Worm (Caenorhabditis elegans) whole organism, L3 larva: Measurements from ENCODE around the gene pcrg-1.

Source experiments
- ZK546.5 ChIP-seq: sonication (generic microtip); optimal IDR thresholded peaks from 2 replicates; lab custom pipeline; 2017; ENCODE audit warnings: missing biosample characterization, missing genetic modification characterization
- egl-27 ChIP-seq: sonication (generic microtip); optimal IDR thresholded peaks from 4 replicates; lab custom pipeline; 2017; ENCODE audit warnings: missing biosample characterization, missing genetic modification reagents, missing genetic modification characterization
- fos-1 ChIP-seq: fragments of 150-350 bp; optimal IDR thresholded peaks from 2 replicates; lab custom pipeline; 2014; ENCODE audit warnings: missing biosample characterization, missing genetic modification characterization
- jun-1 ChIP-seq: fragments of 150-350 bp; optimal IDR thresholded peaks from 2 replicates; lab custom pipeline; 2014; ENCODE audit warnings: missing biosample characterization, missing genetic modification reagents, missing genetic modification characterization
- lin-15B ChIP-seq: fragments of 150-350 bp; optimal IDR thresholded peaks from 2 replicates; lab custom pipeline; 2014; ENCODE audit warnings: missing biosample characterization, missing genetic modification characterization
- nhr-11 ChIP-seq: fragments of 150-350 bp; optimal IDR thresholded peaks from 2 replicates; lab custom pipeline; 2014; ENCODE audit warnings: missing biosample characterization, missing genetic modification characterization
- nhr-23 ChIP-seq: fragments of 150-350 bp; optimal IDR thresholded peaks from 2 replicates; lab custom pipeline; 2014; ENCODE audit warnings: missing biosample characterization, missing genetic modification reagents, missing genetic modification characterization
- nhr-28 ChIP-seq: fragments of 150-350 bp; optimal IDR thresholded peaks from 2 replicates; lab custom pipeline; 2014; ENCODE audit warnings: missing biosample characterization, missing genetic modification characterization
- snpc-4 ChIP-seq: fragments of 150-350 bp; optimal IDR thresholded peaks from 2 replicates; lab custom pipeline; 2014; ENCODE audit warnings: missing biosample characterization, missing genetic modification characterization
- unc-62 ChIP-seq: fragments of 150-350 bp; sonication (generic microtip); optimal IDR thresholded peaks from 4 replicates; lab custom pipeline; 2014; ENCODE audit warnings: missing biosample characterization, missing genetic modification reagents, missing genetic modification characterization
- zag-1 ChIP-seq: fragments of 150-350 bp; optimal IDR thresholded peaks from 2 replicates; lab custom pipeline; 2014; ENCODE audit warnings: missing biosample characterization, missing genetic modification characterization
- ztf-11 ChIP-seq: fragments of 150-350 bp; optimal IDR thresholded peaks from 2 replicates; lab custom pipeline; 2014; ENCODE audit warnings: missing biosample characterization, missing genetic modification characterization
- ztf-4 ChIP-seq: fragments of 150-350 bp; optimal IDR thresholded peaks from 2 replicates; lab custom pipeline; 2014; ENCODE audit warnings: missing biosample characterization, missing genetic modification characterization

DNA sequence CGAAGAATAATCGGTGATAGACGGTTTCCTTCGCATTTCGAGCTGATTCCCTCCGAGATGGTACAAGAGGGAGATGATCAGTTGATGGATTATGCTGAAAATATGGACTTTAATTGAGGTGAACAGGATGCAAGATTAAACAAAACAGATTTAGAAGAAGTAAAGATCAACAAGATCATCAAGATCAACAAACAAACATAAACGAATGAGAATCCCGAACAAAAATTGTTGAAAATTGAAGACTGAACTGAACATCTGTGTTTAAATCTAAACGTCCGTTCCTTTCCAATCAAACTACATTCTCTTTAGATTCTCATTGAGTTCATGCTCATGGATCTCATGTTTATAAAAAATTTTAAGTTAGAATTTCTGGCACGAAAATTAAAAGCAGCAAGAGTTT, 25.5 kb upstream of the pcrg-1 start, which contains the start of gene glc-4:
- TF ChIP-seq egl-27 (tag; lab: Kevin White, UChicago) (no peak), nhr-11 (no peak), lin-15B (no peak), snpc-4 (tag; lab: Kevin White, UChicago) (no peak), nhr-28 (tag; lab: Kevin White, UChicago) (no peak), ZK546.5 (tag; lab: Kevin White, UChicago) (no peak), unc-62 (GFP tag; lab: Kevin White, UChicago) (no peak), ztf-4 (tag; lab: Kevin White, UChicago) (no peak), ztf-11 (tag; lab: Kevin White, UChicago) (no peak), nhr-23 (tag; lab: Kevin White, UChicago) (no peak), fos-1 (tag; lab: Kevin White, UChicago) (no peak), zag-1 (tag; lab: Kevin White, UChicago) (no peak), jun-1 (tag; lab: Kevin White, UChicago) (no peak)
